Worm (Caenorhabditis elegans): Measurements from ENCODE around the gene T10C6.16.

DNA sequence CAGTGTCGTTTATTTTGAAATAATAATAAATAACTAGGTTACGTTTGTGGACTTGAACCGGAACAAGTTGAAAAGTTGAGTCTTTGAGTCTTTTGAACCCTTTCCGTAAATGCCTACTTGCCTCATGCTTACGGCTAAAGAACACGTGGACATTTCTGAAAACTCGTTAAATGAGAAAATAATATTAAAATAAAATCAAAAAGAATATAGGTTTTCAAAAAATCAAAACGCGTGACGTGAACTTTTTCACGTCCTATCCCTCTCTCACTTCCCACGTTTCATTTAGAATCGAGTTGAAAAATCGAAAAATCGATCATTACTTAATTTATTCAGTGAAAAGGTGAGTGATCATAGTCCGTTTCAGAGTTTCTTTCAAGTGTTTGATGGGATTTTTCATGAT is 16.4 kb upstream of the T10C6.16 start, which contains the start of gene best-12:
- no peak for TF ChIP-seq nhr-11 (tag; optimal IDR thresholded peaks at IDR 0.05)
- TF ChIP-seq ceh-16 (tag; optimal IDR thresholded peaks at IDR 0.05): no peak
- TF ChIP-seq lin-11 (tag; optimal IDR thresholded peaks at IDR 0.05): no peak
- no peak for TF ChIP-seq sem-4 (tag; optimal IDR thresholded peaks at IDR 0.05)
- no peak for TF ChIP-seq lsy-2 (tag; optimal IDR thresholded peaks at IDR 0.05)
- TF ChIP-seq mdl-1 (tag; optimal IDR thresholded peaks at IDR 0.05): no peak
